Worm (Caenorhabditis elegans): ENCODE data around the gene Y42A5A.1.

Y42A5A.1 gene

ce11 chrV:11069277-11069676 lies 18.5 kb upstream of the Y42A5A.1 start, which contains the start of gene T04C12.8 (continued):
- peak in 1 of 2 experiments; percentile 77 for TF ChIP-seq mdl-1 (tag; optimal IDR thresholded peaks at IDR 0.05)
- TF ChIP-seq madf-9 (GFP tag; conservative IDR thresholded peaks at IDR 0.05), result no peak
- TF ChIP-seq ztf-7 (tag; optimal IDR thresholded peaks at IDR 0.05), result no peak
- TF ChIP-seq tra-1 (GFP tag; IDR thresholded peaks at IDR 0.05), result peak; percentile 61; the same call in 1 of the 2 replicates
- TF ChIP-seq T26A8.4 (GFP tag; IDR thresholded peaks at IDR 0.05), result peak; percentile 36; the same call in 1 of the 2 replicates
- TF ChIP-seq daf-8 (GFP tag; IDR thresholded peaks at IDR 0.05), result no peak
- peak; percentile 82 for TF ChIP-seq nhr-102 (tag; optimal IDR thresholded peaks at IDR 0.05)
- TF ChIP-seq arid-1 (GFP tag; conservative IDR thresholded peaks at IDR 0.05), result no peak
- no peak for TF ChIP-seq hmg-1.1 (GFP tag; IDR thresholded peaks at IDR 0.05)
- TF ChIP-seq dve-1 (tag; optimal IDR thresholded peaks at IDR 0.05; ENCODE audit: insufficient read depth), result peak; percentile 96

DNA sequence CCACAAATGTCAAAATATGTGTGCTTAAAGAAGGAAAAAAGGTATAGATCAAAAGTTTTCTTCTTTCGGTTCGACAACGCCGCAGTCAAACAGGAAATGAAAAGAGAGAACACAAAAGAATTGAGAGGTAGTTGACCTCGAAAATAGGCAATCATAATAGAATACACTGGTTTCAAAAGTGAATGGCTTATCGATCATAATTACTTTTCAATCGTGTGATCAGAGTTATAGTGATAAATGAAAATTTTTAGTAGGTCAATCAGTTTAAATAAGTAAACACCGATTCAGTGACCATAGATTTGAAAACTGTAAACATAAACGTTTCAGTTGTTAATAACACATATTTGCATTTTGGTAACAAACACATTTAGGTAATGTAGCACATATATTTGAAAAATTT lies 17.4 kb upstream of the Y42A5A.1 start:
- TF ChIP-seq pqm-1 (tag; optimal IDR thresholded peaks at IDR 0.05), result peak; percentile 69
- no peak for TF ChIP-seq ztf-7 (tag; optimal IDR thresholded peaks at IDR 0.05)
- peak; percentile 89 for TF ChIP-seq nhr-28 (tag; optimal IDR thresholded peaks at IDR 0.05)
- no peak for TF ChIP-seq daf-19 (GFP tag; conservative IDR thresholded peaks at IDR 0.05)
- TF ChIP-seq hlh-11 (tag; optimal IDR thresholded peaks at IDR 0.05), result peak; percentile 60
- TF ChIP-seq dmd-6 (GFP tag; IDR thresholded peaks at IDR 0.05), result peak; percentile 71
- TF ChIP-seq dve-1 (tag; optimal IDR thresholded peaks at IDR 0.05; ENCODE audit: insufficient read depth), result peak; percentile 68
- peak; percentile 40 for TF ChIP-seq hlh-30 (tag; optimal IDR thresholded peaks at IDR 0.05; ENCODE audit: insufficient read depth)
- peak in 1 of 2 experiments; percentile 15 for TF ChIP-seq unc-62 (GFP tag; optimal IDR thresholded peaks at IDR 0.05 in 1 of 2)
- no peak for TF ChIP-seq unc-62 (tag; optimal IDR thresholded peaks at IDR 0.05)
- TF ChIP-seq lsy-2 (tag; optimal IDR thresholded peaks at IDR 0.05), result peak in 1 of 2 experiments; percentile 27
- no peak for TF ChIP-seq daf-16 (GFP tag; optimal IDR thresholded peaks at IDR 0.05)
- peak; percentile 99 for TF ChIP-seq daf-16 (tag; optimal IDR thresholded peaks at IDR 0.05)
- TF ChIP-seq nhr-77 (tag; optimal IDR thresholded peaks at IDR 0.05), result peak; percentile 85
- no peak for TF ChIP-seq F44E2.7 (GFP tag; IDR thresholded peaks at IDR 0.05)

ce11 chrV:11071453-11071852 lies 16.3 kb upstream of the Y42A5A.1 start:
- TF ChIP-seq fos-1 (tag; optimal IDR thresholded peaks at IDR 0.05) (peak; percentile 22), mdl-1 (tag; optimal IDR thresholded peaks at IDR 0.05) (no peak), F37D6.2 (tag; optimal IDR thresholded peaks at IDR 0.05) (no peak)

DNA sequence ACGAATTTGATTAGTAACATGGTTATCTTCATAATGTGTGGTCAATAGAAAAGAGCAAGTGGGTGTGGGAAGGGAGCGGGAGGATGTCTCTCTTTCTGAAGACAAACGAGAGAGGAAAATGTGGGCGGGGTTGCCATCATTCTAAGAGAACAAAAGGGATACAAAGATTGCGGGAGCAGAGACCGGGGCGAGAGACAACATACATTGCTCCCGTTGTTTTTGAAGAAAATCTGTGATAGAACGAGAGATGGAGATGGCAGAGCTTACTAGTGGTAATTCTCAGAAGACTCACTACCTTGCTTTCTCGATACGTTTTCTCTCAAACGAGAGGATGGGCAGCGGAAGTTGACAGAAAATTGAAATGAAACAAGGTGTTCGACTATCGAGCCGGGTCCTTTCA lies 14.4 kb upstream of the Y42A5A.1 start:
- TF ChIP-seq snpc-4 (tag; optimal IDR thresholded peaks at IDR 0.05) (no peak), hlh-30 (tag; optimal IDR thresholded peaks at IDR 0.05; ENCODE audit: insufficient read depth) (no peak), madf-9 (GFP tag; conservative IDR thresholded peaks at IDR 0.05) (no peak), skn-1 (tag; optimal IDR thresholded peaks at IDR 0.05) (no peak), ama-1 (optimal IDR thresholded peaks at IDR 0.05) (no peak), nhr-25 (tag; optimal IDR thresholded peaks at IDR 0.05; ENCODE audit: borderline replicate concordance, insufficient read depth) (no peak), jun-1 (tag; optimal IDR thresholded peaks at IDR 0.05) (no peak), egl-43 (GFP tag; IDR thresholded peaks at IDR 0.05) (no peak), ceh-32 (tag; optimal IDR thresholded peaks at IDR 0.05; ENCODE audit: poor library complexity) (no peak), T20F7.1 (GFP tag; optimal IDR thresholded peaks at IDR 0.05) (no peak), lin-38 (GFP tag; IDR thresholded peaks at IDR 0.05) (no peak), fos-1 (tag; optimal IDR thresholded peaks at IDR 0.05) (no peak), ceh-20 (GFP tag; IDR thresholded peaks at IDR 0.05) (no peak), ztf-7 (tag; optimal IDR thresholded peaks at IDR 0.05) (no peak)
